Fruit fly (Drosophila melanogaster): ENCODE results near the gene CG10301.

DNA sequence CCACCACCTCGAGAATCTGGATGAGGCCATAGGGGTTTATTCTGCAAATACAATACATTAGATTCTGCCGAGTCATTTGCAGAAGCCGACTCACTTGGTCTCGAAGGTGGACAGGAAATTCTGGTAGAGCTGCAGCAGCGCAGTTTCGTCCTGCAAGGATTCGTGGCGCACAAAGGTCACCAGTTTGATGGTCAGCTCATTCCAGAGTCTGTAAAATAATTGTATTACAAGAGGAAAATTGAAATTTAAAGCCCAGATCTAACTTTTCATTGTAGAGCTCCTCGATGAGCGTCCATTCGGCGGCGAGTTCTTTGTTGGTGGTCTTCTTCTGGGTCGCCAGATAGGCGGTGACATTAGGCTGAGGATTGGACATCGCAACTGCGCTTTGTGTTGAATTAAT lies 22.6 kb downstream of the CG10301 start:
- TF ChIP-seq psq (GFP tag; optimal IDR thresholded peaks at IDR 0.05) (no peak), OdsH (GFP tag; optimal IDR thresholded peaks at IDR 0.05) (no peak), Dfd (GFP tag; optimal IDR thresholded peaks at IDR 0.05) (no peak), Hr78 (GFP tag; optimal IDR thresholded peaks at IDR 0.05) (no peak), CG9705 (GFP tag; optimal IDR thresholded peaks at IDR 0.05) (no peak), h (GFP tag; optimal IDR thresholded peaks at IDR 0.05) (no peak), usp (GFP tag; optimal IDR thresholded peaks at IDR 0.05) (no peak), tai (GFP tag; optimal IDR thresholded peaks at IDR 0.05) (no peak), Abd-B (GFP tag; optimal IDR thresholded peaks at IDR 0.05) (no peak), Myc (optimal IDR thresholded peaks at IDR 0.05) (no peak)
